Fruit fly (Drosophila melanogaster) whole organism, wandering third instar larva: ENCODE data around the gene CG4839.

Experiments used
- Dif ChIP-seq: fragments of 200-275, 200-300 bp; sonication (Bioruptor generic); optimal IDR thresholded peaks from 2 replicates; lab custom pipeline; 2018; ENCODE audit warnings: missing biosample characterization, missing genetic modification characterization; ENCODE audit not compliant: partially characterized antibody
- Vsx2 ChIP-seq: fragments of 200-300, 225-300 bp; sonication (Bioruptor generic); optimal IDR thresholded peaks from 2 replicates; lab custom pipeline; 2018; ENCODE audit warnings: missing biosample characterization, missing genetic modification characterization; ENCODE audit not compliant: partially characterized antibody
- ey ChIP-seq: fragments of 200-800 bp; sonication (Bioruptor generic); optimal IDR thresholded peaks from 2 replicates; lab custom pipeline; 2016; ENCODE audit warnings: missing biosample characterization, missing genetic modification characterization
- jim ChIP-seq: fragments of 175-275, 200-325 bp; sonication (Bioruptor generic); optimal IDR thresholded peaks from 2 replicates; lab custom pipeline; 2016; ENCODE audit warnings: missing biosample characterization, mild to moderate bottlenecking, missing genetic modification characterization
- sv ChIP-seq: fragments of 200-800 bp; sonication (Bioruptor generic); optimal IDR thresholded peaks from 3 replicates; lab custom pipeline; 2016; ENCODE audit warnings: missing biosample characterization, missing genetic modification characterization

- TF ChIP-seq Dif (GFP tag; lab: Kevin White, UChicago) = no peak
- TF ChIP-seq jim (GFP tag; lab: Kevin White, UChicago) = no peak
- no peak for TF ChIP-seq Vsx2 (GFP tag; lab: Kevin White, UChicago)
- TF ChIP-seq sv (GFP tag; lab: Kevin White, UChicago) = no peak
- no peak for TF ChIP-seq ey (GFP tag; lab: Kevin White, UChicago)
Observed at dm6 chr2L:10201743-10202142, 57.2 kb downstream of the CG4839 start.
